Worm (Caenorhabditis elegans) whole organism, L4 larva: Measurements from ENCODE around the gene ctsa-4.1.
A peak's percentile ranks its signal among the peaks of the same experiment; 100 is the strongest.

Source experiments
- R02D3.7 ChIP-seq: fragments of 150-350 bp; sonication (generic microtip); optimal IDR thresholded peaks from 3 replicates; lab custom pipeline; 2014; ENCODE audit warnings: missing biosample characterization, missing genetic modification characterization
- T20F7.1 ChIP-seq: fragments of 200-800 bp; sonication (Bioruptor generic); optimal IDR thresholded peaks from 2 replicates; lab custom pipeline; 2018; ENCODE audit warnings: mild to moderate bottlenecking, missing genetic modification characterization, missing compliant biosample characterization
- T26A8.4 ChIP-seq: fragments of 200-800 bp; sonication (Bioruptor generic); IDR thresholded peaks from 2 replicates; pipeline ENCODE4 v1.3.6; 2022; ENCODE audit warnings: missing genetic modification characterization, missing compliant biosample characterization
- ZK546.5 ChIP-seq, 2 experiments: sonication (generic microtip); optimal IDR thresholded peaks; 2 replicates each; lab custom pipeline; 2017; ENCODE audit warnings: missing biosample characterization in 2 of 2, missing genetic modification characterization in 2 of 2
- ama-1 ChIP-seq: fragments of 150-350 bp; optimal IDR thresholded peaks from 2 replicates; lab custom pipeline; 2014; ENCODE audit warnings: inconsistent platforms, mixed read lengths
- arid-1 ChIP-seq: fragments of 200-800 bp; sonication (Bioruptor generic); conservative IDR thresholded peaks from 2 replicates; pipeline ENCODE4 v1.3.6; 2022; ENCODE audit warnings: missing genetic modification reagents, missing genetic modification characterization, missing compliant biosample characterization
- attf-4 ChIP-seq: sonication (generic microtip); optimal IDR thresholded peaks from 3 replicates; lab custom pipeline; 2017; ENCODE audit warnings: missing biosample characterization, missing genetic modification characterization
- ceh-20 ChIP-seq: fragments of 200-800 bp; sonication (Bioruptor generic); IDR thresholded peaks from 2 replicates; pipeline ENCODE4 v1.3.6; 2022; ENCODE audit warnings: missing genetic modification reagents, missing genetic modification characterization, missing compliant biosample characterization
- ceh-28 ChIP-seq: fragments of 150-350 bp; optimal IDR thresholded peaks from 2 replicates; lab custom pipeline; 2014; ENCODE audit warnings: missing biosample characterization, missing genetic modification reagents, missing genetic modification characterization
- daf-12 ChIP-seq: fragments of 150-350 bp; optimal IDR thresholded peaks from 2 replicates; lab custom pipeline; 2014; ENCODE audit warnings: missing biosample characterization, missing genetic modification reagents, missing genetic modification characterization
- daf-8 ChIP-seq: fragments of 200-800 bp; sonication (Bioruptor generic); IDR thresholded peaks from 2 replicates; pipeline ENCODE4 v1.3.6; 2022; ENCODE audit warnings: missing genetic modification characterization, missing compliant biosample characterization
- dmd-6 ChIP-seq: fragments of 200-800 bp; sonication (Bioruptor generic); IDR thresholded peaks from 2 replicates; pipeline ENCODE4 v1.3.6; 2022; ENCODE audit warnings: missing genetic modification reagents, missing genetic modification characterization, missing compliant biosample characterization
- dmd-8 ChIP-seq: fragments of 200-800 bp; sonication (Bioruptor generic); IDR thresholded peaks from 2 replicates; pipeline ENCODE4 v1.3.6; 2022; ENCODE audit warnings: missing genetic modification characterization, missing compliant biosample characterization
- dpl-1 ChIP-seq: fragments of 150-350 bp; optimal IDR thresholded peaks from 2 replicates; lab custom pipeline; 2014; ENCODE audit warnings: missing biosample characterization, missing genetic modification reagents, missing genetic modification characterization
- duxl-1 ChIP-seq: sonication (generic microtip); optimal IDR thresholded peaks from 2 replicates; lab custom pipeline; 2016; ENCODE audit warnings: mild to moderate bottlenecking, missing genetic modification characterization, moderate library complexity, missing compliant biosample characterization; ENCODE audit not compliant: poor library complexity
- egl-27 ChIP-seq: sonication (generic microtip); optimal IDR thresholded peaks from 3 replicates; lab custom pipeline; 2017; ENCODE audit warnings: missing biosample characterization, missing genetic modification reagents, missing genetic modification characterization
- fkh-10 ChIP-seq: fragments of 150-350 bp; optimal IDR thresholded peaks from 2 replicates; lab custom pipeline; 2014; ENCODE audit warnings: missing biosample characterization, missing genetic modification reagents, missing genetic modification characterization
- gei-8 ChIP-seq: fragments of 200-800 bp; sonication (Bioruptor generic); optimal IDR thresholded peaks from 2 replicates; lab custom pipeline; 2018; ENCODE audit warnings: mild to moderate bottlenecking, missing genetic modification characterization, missing compliant biosample characterization
- hlh-11 ChIP-seq: fragments of 200-800 bp; sonication (Bioruptor generic); optimal IDR thresholded peaks from 2 replicates; lab custom pipeline; 2018; ENCODE audit warnings: mild to moderate bottlenecking, missing genetic modification characterization, missing compliant biosample characterization
- hlh-30 ChIP-seq: sonication (generic microtip); optimal IDR thresholded peaks from 2 replicates; lab custom pipeline; 2017; ENCODE audit warnings: antibody characterized with exemption, mild to moderate bottlenecking, missing genetic modification characterization, missing compliant biosample characterization; ENCODE audit not compliant: insufficient read depth
- jun-1 ChIP-seq: fragments of 150-350 bp; optimal IDR thresholded peaks from 2 replicates; lab custom pipeline; 2014; ENCODE audit warnings: missing biosample characterization, missing genetic modification reagents, missing genetic modification characterization
- lin-1 ChIP-seq: fragments of 200-800 bp; sonication (Bioruptor generic); IDR thresholded peaks from 2 replicates; pipeline ENCODE4 v1.3.6; 2022; ENCODE audit warnings: missing genetic modification reagents, missing genetic modification characterization, missing compliant biosample characterization
- lin-29 ChIP-seq: fragments of 200-800 bp; sonication (Bioruptor generic); IDR thresholded peaks from 2 replicates; pipeline ENCODE4 v1.3.6; 2022; ENCODE audit warnings: missing genetic modification reagents, missing genetic modification characterization, missing compliant biosample characterization
- lin-39 ChIP-seq: fragments of 150-350 bp; optimal IDR thresholded peaks from 2 replicates; lab custom pipeline; 2014; ENCODE audit warnings: missing biosample characterization, missing genetic modification reagents, missing genetic modification characterization
- lir-3 ChIP-seq: sonication (generic microtip); optimal IDR thresholded peaks from 2 replicates; lab custom pipeline; 2016; ENCODE audit warnings: mild to moderate bottlenecking, missing genetic modification characterization, missing compliant biosample characterization
- madf-5 ChIP-seq, 2 experiments: fragments of 200-800 bp; sonication (Bioruptor generic); IDR thresholded peaks; 2 replicates each; pipeline ENCODE4 v1.3.6; 2022; ENCODE audit warnings: missing compliant biosample characterization in 2 of 2, missing genetic modification characterization in 2 of 2
- mes-2 ChIP-seq: sonication (generic microtip); optimal IDR thresholded peaks from 2 replicates; lab custom pipeline; 2016; ENCODE audit warnings: missing genotype, mild to moderate bottlenecking, missing genetic modification characterization, missing compliant biosample characterization; ENCODE audit not compliant: poor library complexity, severe bottlenecking
- nhr-102 ChIP-seq: sonication (generic microtip); optimal IDR thresholded peaks from 2 replicates; lab custom pipeline; 2016; ENCODE audit warnings: mild to moderate bottlenecking, missing genetic modification characterization, moderate library complexity, missing compliant biosample characterization
- nhr-11 ChIP-seq: fragments of 150-350 bp; optimal IDR thresholded peaks from 2 replicates; lab custom pipeline; 2014; ENCODE audit warnings: missing biosample characterization, missing genetic modification characterization
- nhr-237 ChIP-seq: sonication (generic microtip); optimal IDR thresholded peaks from 2 replicates; lab custom pipeline; 2017; ENCODE audit warnings: missing biosample characterization, missing genetic modification characterization
- nhr-25 ChIP-seq: sonication (generic microtip); optimal IDR thresholded peaks from 2 replicates; lab custom pipeline; 2017; ENCODE audit warnings: missing genetic modification characterization, mild to moderate bottlenecking, missing compliant biosample characterization, antibody characterized with exemption, moderate library complexity, borderline replicate concordance; ENCODE audit not compliant: insufficient read depth
- nhr-41 ChIP-seq: fragments of 200-800 bp; sonication (Bioruptor generic); IDR thresholded peaks from 2 replicates; pipeline ENCODE4 v1.3.6; 2022; ENCODE audit warnings: missing genetic modification reagents, missing genetic modification characterization, missing compliant biosample characterization
- nhr-42 ChIP-seq: fragments of 200-800 bp; sonication (Bioruptor generic); IDR thresholded peaks from 2 replicates; pipeline ENCODE4 v1.3.6; 2022; ENCODE audit warnings: missing genetic modification characterization, missing compliant biosample characterization
- nhr-48 ChIP-seq: sonication (generic microtip); optimal IDR thresholded peaks from 2 replicates; lab custom pipeline; 2016; ENCODE audit warnings: mild to moderate bottlenecking, missing genetic modification characterization, missing compliant biosample characterization
- nhr-77 ChIP-seq: fragments of 150-350 bp; optimal IDR thresholded peaks from 2 replicates; lab custom pipeline; 2014; ENCODE audit warnings: missing biosample characterization, missing genetic modification characterization
- php-3 ChIP-seq: fragments of 200-800 bp; sonication (Bioruptor generic); IDR thresholded peaks from 2 replicates; pipeline ENCODE4 v1.3.6; 2022; ENCODE audit warnings: missing genetic modification reagents, missing genetic modification characterization, missing compliant biosample characterization
- rbr-2 ChIP-seq: sonication (generic microtip); optimal IDR thresholded peaks from 2 replicates; lab custom pipeline; 2016; ENCODE audit warnings: missing genotype, missing genetic modification characterization, missing compliant biosample characterization
- saeg-2 ChIP-seq: fragments of 200-800 bp; sonication (Bioruptor generic); IDR thresholded peaks from 2 replicates; pipeline ENCODE4 v1.3.6; 2022; ENCODE audit warnings: missing genetic modification reagents, missing genetic modification characterization, missing compliant biosample characterization
- skn-1 ChIP-seq: fragments of 150-350 bp; optimal IDR thresholded peaks from 2 replicates; lab custom pipeline; 2014; ENCODE audit warnings: missing biosample characterization, missing genetic modification characterization
- snpc-1.2 ChIP-seq: fragments of 200-800 bp; sonication (Bioruptor generic); IDR thresholded peaks from 2 replicates; pipeline ENCODE4 v1.3.6; 2022; ENCODE audit warnings: missing genetic modification reagents, missing genetic modification characterization, missing compliant biosample characterization
- snpc-4 ChIP-seq: fragments of 150-350 bp; optimal IDR thresholded peaks from 2 replicates; lab custom pipeline; 2014; ENCODE audit warnings: missing biosample characterization, missing genetic modification characterization
- unc-39 ChIP-seq: sonication (generic microtip); optimal IDR thresholded peaks from 2 replicates; lab custom pipeline; 2017; ENCODE audit warnings: missing biosample characterization, missing genetic modification characterization
- unc-62 ChIP-seq, 3 experiments: fragments of 150-350 bp in 1 of 3; sonication (generic microtip); optimal IDR thresholded peaks in 2 of 3; peaks in 1 of 3; 1 replicate in 1 of 3; 2 replicates in 2 of 3; lab custom pipeline; 2014 to 2017; ENCODE audit warnings: missing biosample characterization in 3 of 3, missing genetic modification characterization in 3 of 3, missing genetic modification reagents in 3 of 3, missing genotype in 1 of 3
- vab-7 ChIP-seq: fragments of 200-800 bp; sonication (Bioruptor generic); IDR thresholded peaks from 2 replicates; pipeline ENCODE4 v1.3.6; 2022; ENCODE audit warnings: missing genetic modification reagents, missing genetic modification characterization, missing compliant biosample characterization
- zag-1 ChIP-seq: fragments of 150-350 bp; optimal IDR thresholded peaks from 2 replicates; lab custom pipeline; 2014; ENCODE audit warnings: missing biosample characterization, missing genetic modification characterization
- zfp-2 ChIP-seq: sonication (generic microtip); optimal IDR thresholded peaks from 2 replicates; lab custom pipeline; 2016; ENCODE audit warnings: mild to moderate bottlenecking, missing genetic modification characterization, missing compliant biosample characterization
- zip-2 ChIP-seq: fragments of 150-350 bp; optimal IDR thresholded peaks from 2 replicates; lab custom pipeline; 2014; ENCODE audit warnings: missing biosample characterization, missing genetic modification characterization
- ztf-11 ChIP-seq: fragments of 150-350 bp; optimal IDR thresholded peaks from 2 replicates; lab custom pipeline; 2014; ENCODE audit warnings: missing biosample characterization, missing genetic modification characterization

ctsa-4.1 gene

DNA sequence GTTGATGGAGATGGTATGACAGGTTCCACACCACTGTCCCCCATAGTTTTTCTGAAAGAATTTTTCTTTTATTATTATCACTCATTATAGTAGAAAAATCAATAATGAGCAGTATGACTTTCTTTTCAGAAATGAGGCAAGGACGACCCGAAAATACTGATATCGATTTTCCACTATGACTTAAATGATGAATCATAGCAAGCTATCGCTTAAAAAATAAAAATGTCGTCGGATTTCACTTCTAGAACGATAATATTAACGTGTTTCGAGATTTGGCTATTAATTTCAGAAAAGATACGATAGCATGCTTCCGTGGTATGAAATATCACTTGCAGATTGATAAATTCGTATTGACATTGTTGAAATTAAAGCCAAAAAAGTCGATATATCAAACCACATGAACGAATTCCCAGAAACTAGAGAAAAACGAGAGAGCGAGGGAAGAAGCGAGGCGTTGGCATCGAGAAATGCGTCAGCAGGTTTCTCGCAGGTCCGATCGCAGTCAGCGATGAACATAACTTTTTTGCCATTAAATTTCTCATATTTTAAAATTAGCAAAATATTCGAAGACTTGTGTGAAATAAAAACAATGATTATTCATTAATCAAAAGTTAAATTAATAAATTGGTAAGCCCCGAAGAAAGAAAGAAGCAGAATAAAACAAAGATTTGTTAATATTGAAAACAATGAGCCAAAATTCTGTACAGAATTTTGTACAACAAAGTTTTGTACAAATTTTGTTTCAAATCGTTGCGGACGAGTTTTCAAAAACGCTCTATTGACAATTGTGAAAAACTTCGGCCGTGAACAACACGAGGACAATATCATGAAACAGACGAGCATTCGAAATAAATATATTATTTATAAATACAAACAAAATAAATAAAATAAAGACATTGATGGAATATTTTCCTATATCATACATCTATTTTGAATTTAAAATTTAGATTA, 11.1 kb upstream of the ctsa-4.1 start, which contains the start of gene C32D5.11 (continued):
- TF ChIP-seq hlh-11 (tag; lab: Kevin White, UChicago) (peak; percentile 75), arid-1 (GFP tag; lab: Robert Waterston, UW) (no peak; the same call in 1 of the 2 replicates), daf-8 (GFP tag; lab: Robert Waterston, UW) (no peak), unc-39 (tag; lab: Kevin White, UChicago) (no peak), unc-62 (GFP tag; optimal IDR thresholded peaks at IDR 0.05 in 1 of 2; lab: Kevin White, UChicago) (no peak), unc-62 (tag; optimal IDR thresholded peaks at IDR 0.05; lab: Kevin White, UChicago) (no peak), dmd-8 (no peak), daf-12 (no peak), dmd-6 (GFP tag; lab: Robert Waterston, UW) (peak; percentile 55), nhr-25 (tag; lab: Kevin White, UChicago) (peak; percentile 14), nhr-41 (GFP tag; lab: Robert Waterston, UW) (no peak), dpl-1 (peak; percentile 67), lin-1 (no peak), lin-29 (GFP tag; lab: Robert Waterston, UW) (no peak), rbr-2 (tag; lab: Kevin White, UChicago) (peak; percentile 69), lin-39 (no peak), madf-5 (GFP tag; IDR thresholded peaks at IDR 0.05; lab: Robert Waterston, UW) (no peak), nhr-11 (tag; lab: Kevin White, UChicago) (peak; percentile 60), jun-1 (tag; lab: Kevin White, UChicago) (no peak), skn-1 (tag; lab: Kevin White, UChicago) (no peak), ceh-20 (no peak), ZK546.5 (tag; optimal IDR thresholded peaks at IDR 0.05; lab: Kevin White, UChicago) (no peak), mes-2 (peak; percentile 88), T20F7.1 (GFP tag; lab: Kevin White, UChicago) (peak; percentile 44)

- TF ChIP-seq jun-1 (tag; lab: Kevin White, UChicago) (no peak), dpl-1 (no peak), lin-29 (GFP tag; lab: Robert Waterston, UW) (no peak), nhr-42 (GFP tag; lab: Robert Waterston, UW) (no peak), hlh-30 (tag; lab: Kevin White, UChicago) (no peak), lin-1 (no peak), nhr-102 (no peak), skn-1 (tag; lab: Kevin White, UChicago) (no peak), gei-8 (GFP tag; lab: Kevin White, UChicago) (no peak), egl-27 (tag; lab: Kevin White, UChicago) (no peak), saeg-2 (GFP tag; lab: Robert Waterston, UW) (no peak), arid-1 (GFP tag; lab: Robert Waterston, UW) (peak; percentile 86), zip-2 (tag; lab: Kevin White, UChicago) (no peak), zfp-2 (tag; lab: Kevin White, UChicago) (no peak), R02D3.7 (no peak), snpc-4 (no peak), fkh-10 (GFP tag; lab: Kevin White, UChicago) (no peak), ceh-20 (no peak), php-3 (GFP tag; lab: Robert Waterston, UW) (no peak), duxl-1 (tag; lab: Kevin White, UChicago) (no peak), T26A8.4 (no peak), ceh-28 (tag; lab: Kevin White, UChicago) (no peak), zag-1 (tag; lab: Kevin White, UChicago) (no peak), ztf-11 (tag; lab: Kevin White, UChicago) (no peak), attf-4 (tag; lab: Kevin White, UChicago) (no peak), nhr-237 (tag; lab: Kevin White, UChicago) (no peak), nhr-77 (tag; lab: Kevin White, UChicago) (no peak), nhr-48 (no peak), snpc-1.2 (GFP tag; lab: Robert Waterston, UW) (0 out of 2 replicates have a peak, but pooled peaks have one; percentile 20), vab-7 (GFP tag; lab: Robert Waterston, UW) (no peak), lir-3 (tag; lab: Kevin White, UChicago) (no peak), mes-2 (no peak), ama-1 (lab: Kevin White, UChicago) (no peak)
Measured at ce11 chrII:6358232-6358631, 8.6 kb upstream of the ctsa-4.1 start.
